Worm (Caenorhabditis elegans): Measurements from ENCODE around the gene rbx-1.

Gene rbx-1

ce11 chrV:9690099-9690572 lies at the start of gene rbx-1:
rbx-1 (minus strand) TSS chrV:9690522.
- TF ChIP-seq gmeb-2 (tag; optimal IDR thresholded peaks at IDR 0.05), result no peak

DNA sequence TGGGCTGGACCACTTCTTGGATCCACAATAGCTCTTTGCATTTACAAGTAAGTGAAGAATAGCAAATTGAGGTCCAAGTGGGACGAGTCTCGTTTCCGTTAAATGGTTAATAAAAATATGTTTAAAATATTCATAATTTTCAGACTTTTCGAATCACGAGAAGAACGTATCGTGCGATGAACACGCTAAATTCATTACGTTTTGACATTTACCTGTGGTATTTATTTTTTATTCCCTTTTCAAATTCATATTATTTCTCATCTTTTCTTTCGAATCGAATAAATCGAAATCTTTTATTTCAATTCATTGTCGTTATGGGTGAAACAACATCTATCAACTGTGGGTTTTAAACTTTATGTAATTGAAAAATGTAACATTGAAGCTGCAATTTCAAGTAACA lies 49.1 kb upstream of the rbx-1 start, which contains the start of gene marc-1:
TSS of gene marc-1 (plus strand) at position 301 of the 400 bp plus-strand sequence.
- no peak for TF ChIP-seq tbx-7 (tag; optimal IDR thresholded peaks at IDR 0.05)
- TF ChIP-seq dve-1 (tag; optimal IDR thresholded peaks at IDR 0.05), result no peak
- no peak for TF ChIP-seq hlh-30 (tag; optimal IDR thresholded peaks at IDR 0.05; ENCODE audit: insufficient read depth)
- no peak for TF ChIP-seq tbx-2 (tag; optimal IDR thresholded peaks at IDR 0.05)
- TF ChIP-seq pag-3 (tag; optimal IDR thresholded peaks at IDR 0.05; ENCODE audit: borderline replicate concordance), result no peak
- no peak for TF ChIP-seq lim-6 (tag; optimal IDR thresholded peaks at IDR 0.05)
- TF ChIP-seq ceh-22 (tag; optimal IDR thresholded peaks at IDR 0.05), result no peak
- no peak for TF ChIP-seq ceh-14 (tag; optimal IDR thresholded peaks at IDR 0.05)
- no peak for TF ChIP-seq ceh-45 (GFP tag; IDR thresholded peaks at IDR 0.05)
- no peak for TF ChIP-seq nfya-1 (tag; optimal IDR thresholded peaks at IDR 0.05)

DNA sequence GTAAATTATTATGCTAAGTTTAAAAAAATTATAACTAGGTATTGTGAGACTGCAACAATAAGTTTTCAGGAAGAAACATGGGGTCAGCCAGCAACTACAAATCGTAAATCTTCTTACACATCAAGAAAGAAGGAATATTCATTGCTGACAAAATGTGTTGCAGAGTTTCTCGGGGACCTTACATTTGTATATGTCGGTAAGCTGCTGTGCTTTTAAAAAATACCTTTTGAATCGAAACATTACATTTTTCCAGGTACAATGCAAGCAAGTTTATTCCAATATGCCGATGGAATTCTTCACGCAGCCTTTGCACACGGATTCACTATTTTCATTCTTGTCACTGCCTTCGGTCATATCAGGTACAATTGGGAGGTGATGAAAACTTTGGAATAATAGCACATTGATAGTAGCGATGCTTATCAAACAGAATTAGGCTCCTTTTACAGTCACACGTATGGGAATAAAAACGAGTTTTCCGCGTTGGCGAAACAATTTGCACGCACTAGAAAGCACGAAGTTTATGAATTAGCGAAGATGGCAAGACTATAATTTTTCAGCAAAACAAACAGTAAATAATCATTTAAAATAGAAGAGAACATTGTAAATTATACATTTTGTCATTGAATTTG lies 47.9 kb upstream of the rbx-1 start:
- no peak for TF ChIP-seq K09A11.1 (tag; optimal IDR thresholded peaks at IDR 0.05; ENCODE audit: insufficient read depth)
- no peak for TF ChIP-seq pax-1 (tag; optimal IDR thresholded peaks at IDR 0.05)
- no peak for TF ChIP-seq lim-6 (tag; optimal IDR thresholded peaks at IDR 0.05)
- no peak for TF ChIP-seq ets-4 (tag; optimal IDR thresholded peaks at IDR 0.05)
- no peak for TF ChIP-seq zip-5 (tag; optimal IDR thresholded peaks at IDR 0.05)
- TF ChIP-seq ceh-18 (tag; optimal IDR thresholded peaks at IDR 0.05), result no peak
- no peak for TF ChIP-seq eyg-1 (tag; optimal IDR thresholded peaks at IDR 0.05)
- no peak for TF ChIP-seq dve-1 (tag; optimal IDR thresholded peaks at IDR 0.05)
- no peak for TF ChIP-seq nfya-1 (tag; optimal IDR thresholded peaks at IDR 0.05)
- no peak for TF ChIP-seq C08G9.2 (tag; optimal IDR thresholded peaks at IDR 0.05)
- TF ChIP-seq ama-1 (optimal IDR thresholded peaks at IDR 0.05), result no peak
- TF ChIP-seq ceh-48 (tag; optimal IDR thresholded peaks at IDR 0.05), result no peak
- no peak for TF ChIP-seq che-1 (tag; optimal IDR thresholded peaks at IDR 0.05)
- no peak for TF ChIP-seq gmeb-2 (tag; optimal IDR thresholded peaks at IDR 0.05)
- no peak for TF ChIP-seq elt-2 (tag; optimal IDR thresholded peaks at IDR 0.05)
- no peak for TF ChIP-seq ref-2 (tag; optimal IDR thresholded peaks at IDR 0.05)

- TF ChIP-seq ref-2 (tag; optimal IDR thresholded peaks at IDR 0.05), result no peak
- no peak for TF ChIP-seq ceh-34 (tag; optimal IDR thresholded peaks at IDR 0.05)
- TF ChIP-seq eyg-1 (tag; optimal IDR thresholded peaks at IDR 0.05), result no peak
- no peak for TF ChIP-seq pros-1 (tag; optimal IDR thresholded peaks at IDR 0.05)
- no peak for TF ChIP-seq tbx-7 (tag; optimal IDR thresholded peaks at IDR 0.05)
- no peak for TF ChIP-seq ceh-31 (tag; optimal IDR thresholded peaks at IDR 0.05)
- no peak for TF ChIP-seq ceh-14 (tag; optimal IDR thresholded peaks at IDR 0.05)
- TF ChIP-seq C08G9.2 (tag; optimal IDR thresholded peaks at IDR 0.05), result no peak
- no peak for TF ChIP-seq ceh-48 (tag; optimal IDR thresholded peaks at IDR 0.05)
- TF ChIP-seq ceh-24 (tag; optimal IDR thresholded peaks at IDR 0.05), result no peak
- no peak for TF ChIP-seq elt-4 (tag; optimal IDR thresholded peaks at IDR 0.05)
- TF ChIP-seq nhr-232 (tag; optimal IDR thresholded peaks at IDR 0.05), result no peak
- no peak for TF ChIP-seq T23F11.4 (GFP tag; optimal IDR thresholded peaks at IDR 0.05)
- no peak for TF ChIP-seq ceh-9 (tag; optimal IDR thresholded peaks at IDR 0.05)
Observed at ce11 chrV:9737287-9737686, 47.0 kb upstream of the rbx-1 start, which contains the start of gene aqp-4. aqp-4 (plus strand) TSS chrV:9737556.

- no peak for TF ChIP-seq pqm-1 (tag; optimal IDR thresholded peaks at IDR 0.05)
- no peak for TF ChIP-seq ceh-45 (GFP tag; IDR thresholded peaks at IDR 0.05)
- no peak for TF ChIP-seq lin-11 (tag; optimal IDR thresholded peaks at IDR 0.05)
- no peak for TF ChIP-seq nhr-11 (tag; optimal IDR thresholded peaks at IDR 0.05)
- no peak for TF ChIP-seq ttx-3 (tag; optimal IDR thresholded peaks at IDR 0.05)
- TF ChIP-seq pros-1 (tag; optimal IDR thresholded peaks at IDR 0.05), result no peak
- no peak for TF ChIP-seq gmeb-2 (tag; optimal IDR thresholded peaks at IDR 0.05)
- TF ChIP-seq F13H6.1 (tag; optimal IDR thresholded peaks at IDR 0.05), result no peak
- TF ChIP-seq C38D4.7 (GFP tag; optimal IDR thresholded peaks at IDR 0.05), result no peak
- TF ChIP-seq ceh-31 (tag; optimal IDR thresholded peaks at IDR 0.05), result no peak
- no peak for TF ChIP-seq pat-9 (tag; optimal IDR thresholded peaks at IDR 0.05)
- TF ChIP-seq unc-42 (tag; optimal IDR thresholded peaks at IDR 0.05), result no peak
- TF ChIP-seq C08G9.2 (tag; optimal IDR thresholded peaks at IDR 0.05), result no peak
- TF ChIP-seq odd-2 (tag; optimal IDR thresholded peaks at IDR 0.05), result no peak
Observed at ce11 chrV:9733920-9734454, 43.7 kb upstream of the rbx-1 start, which contains the start of gene cal-7. cal-7 (plus strand) TSS chrV:9734103.
